Fruit fly (Drosophila melanogaster) whole organism, embryonic: Measurements from ENCODE around the gene CG2841.

Experiments
- Bgb ChIP-seq: fragments of 200-800 bp; sonication (Bioruptor generic); IDR thresholded peaks from 2 replicates; pipeline ENCODE4 v1.3.6; 2022; ENCODE audit warnings: missing biosample characterization, missing genetic modification characterization; ENCODE audit not compliant: partially characterized antibody
- CG10209 ChIP-seq: fragments of 200-800 bp; sonication (Bioruptor generic); optimal IDR thresholded peaks from 3 replicates; lab custom pipeline; 2017; ENCODE audit warnings: missing biosample characterization, mild to moderate bottlenecking, missing genetic modification characterization, missing genetic modification reagents
- CG10431 ChIP-seq: fragments of 200-800 bp; sonication (Bioruptor generic); optimal IDR thresholded peaks from 3 replicates; lab custom pipeline; 2018; ENCODE audit warnings: missing biosample characterization, mild to moderate bottlenecking, missing genetic modification characterization
- CG11247 ChIP-seq: fragments of 200-800 bp; sonication (Bioruptor generic); IDR thresholded peaks from 2 replicates; pipeline ENCODE4 v1.3.6; 2022; ENCODE audit warnings: missing biosample characterization, missing genetic modification characterization
- CG11696 ChIP-seq: fragments of 200-800 bp; sonication (Bioruptor generic); IDR thresholded peaks from 2 replicates; pipeline ENCODE4 v1.3.6; 2022; ENCODE audit warnings: missing biosample characterization, missing genetic modification characterization
- CG13775 ChIP-seq: fragments of 200-800 bp; sonication (Bioruptor generic); optimal IDR thresholded peaks from 3 replicates; lab custom pipeline; 2017; ENCODE audit warnings: missing biosample characterization, mild to moderate bottlenecking, missing genetic modification characterization
- CG14014 ChIP-seq: fragments of 200-800 bp; sonication (Bioruptor generic); IDR thresholded peaks from 2 replicates; pipeline ENCODE4 v1.3.6; 2022; ENCODE audit warnings: missing biosample characterization, missing genetic modification characterization
- CG14860 ChIP-seq: fragments of 200-800 bp; sonication (Bioruptor generic); IDR thresholded peaks from 3 replicates; pipeline ENCODE4 v1.3.6; 2022; ENCODE audit warnings: missing biosample characterization, missing genetic modification characterization; ENCODE audit not compliant: partially characterized antibody
- CG17328 ChIP-seq: fragments of 200-800 bp; sonication (Bioruptor generic); IDR thresholded peaks from 2 replicates; pipeline ENCODE4 v1.3.6; 2022; ENCODE audit warnings: missing biosample characterization, missing genetic modification characterization
- CG18011 ChIP-seq: fragments of 200-800 bp; sonication (Bioruptor generic); optimal IDR thresholded peaks from 2 replicates; lab custom pipeline; 2017; ENCODE audit warnings: missing biosample characterization, missing genetic modification characterization, mild to moderate bottlenecking, moderate library complexity, missing genotype
- CG18476 ChIP-seq: fragments of 200-800 bp; sonication (Bioruptor generic); optimal IDR thresholded peaks from 2 replicates; lab custom pipeline; 2016; ENCODE audit warnings: missing biosample characterization, mild to moderate bottlenecking, missing genetic modification characterization
- CG2199 ChIP-seq: fragments of 200-800 bp; sonication (Bioruptor generic); IDR thresholded peaks from 3 replicates; pipeline ENCODE4 v1.3.6; 2022; ENCODE audit warnings: missing biosample characterization, missing genetic modification characterization
- CG30431 ChIP-seq: fragments of 200-800 bp; sonication (Bioruptor generic); optimal IDR thresholded peaks from 2 replicates; lab custom pipeline; 2017; ENCODE audit warnings: missing biosample characterization, missing genetic modification characterization
- CG31388 ChIP-seq: fragments of 200-800 bp; sonication (Bioruptor generic); optimal IDR thresholded peaks from 2 replicates; lab custom pipeline; 2016; ENCODE audit warnings: missing biosample characterization, missing genetic modification characterization
- CG3281 ChIP-seq: fragments of 200-800 bp; sonication (Bioruptor generic); optimal IDR thresholded peaks from 3 replicates; lab custom pipeline; 2017; ENCODE audit warnings: missing biosample characterization, mild to moderate bottlenecking, missing genetic modification characterization
- CG4424 ChIP-seq: fragments of 200-800 bp; sonication (Bioruptor generic); optimal IDR thresholded peaks from 3 replicates; lab custom pipeline; 2016; ENCODE audit warnings: missing biosample characterization, missing genetic modification characterization
- CG4820 ChIP-seq: fragments of 200-800 bp; sonication (Bioruptor generic); optimal IDR thresholded peaks from 3 replicates; lab custom pipeline; 2016; ENCODE audit warnings: missing biosample characterization, missing genetic modification characterization
- CG7839 ChIP-seq: fragments of 200-800 bp; sonication (Bioruptor generic); optimal IDR thresholded peaks from 3 replicates; lab custom pipeline; 2018; ENCODE audit warnings: missing biosample characterization, mild to moderate bottlenecking, missing genetic modification characterization, moderate library complexity
- CG7928 ChIP-seq: fragments of 200-800 bp; sonication (Bioruptor generic); optimal IDR thresholded peaks from 2 replicates; lab custom pipeline; 2017; ENCODE audit warnings: missing biosample characterization, mild to moderate bottlenecking, missing genetic modification characterization
- CG7987 ChIP-seq: fragments of 200-800 bp; sonication (Bioruptor generic); optimal IDR thresholded peaks from 2 replicates; lab custom pipeline; 2018; ENCODE audit warnings: missing biosample characterization, mild to moderate bottlenecking, missing genetic modification characterization, moderate library complexity
- CG8290 ChIP-seq, 3 experiments: fragments of 200-800 bp; sonication (Bioruptor generic); optimal IDR thresholded peaks; 2 replicates each; lab custom pipeline; 2016 to 2019; ENCODE audit warnings: missing biosample characterization in 3 of 3, missing genetic modification characterization in 3 of 3, mild to moderate bottlenecking in 2 of 3, moderate library complexity in 1 of 3
- CG9727 ChIP-seq: fragments of 200-800 bp; sonication (Bioruptor generic); optimal IDR thresholded peaks from 3 replicates; lab custom pipeline; 2017; ENCODE audit warnings: missing biosample characterization, mild to moderate bottlenecking, missing genetic modification characterization
- Camta ChIP-seq: fragments of 200-800 bp; sonication (Bioruptor generic); optimal IDR thresholded peaks from 2 replicates; lab custom pipeline; 2016; ENCODE audit warnings: missing biosample characterization, missing genetic modification characterization
- Dip3 ChIP-seq: fragments of 200-800 bp; sonication (Bioruptor generic); optimal IDR thresholded peaks from 3 replicates; lab custom pipeline; 2016; ENCODE audit warnings: missing biosample characterization, missing genetic modification characterization
- HLH3B ChIP-seq: fragments of 200-800 bp; sonication (Bioruptor generic); IDR thresholded peaks from 2 replicates; pipeline ENCODE4 v1.3.6; 2022; ENCODE audit warnings: missing biosample characterization, missing genetic modification characterization
- Hand ChIP-seq: fragments of 200-800 bp; sonication (Bioruptor generic); optimal IDR thresholded peaks from 2 replicates; lab custom pipeline; 2017; ENCODE audit warnings: mild to moderate bottlenecking, missing biosample characterization, missing genetic modification reagents, missing genetic modification characterization
- Hmr ChIP-seq: fragments of 200-800 bp; sonication (Bioruptor generic); optimal IDR thresholded peaks from 3 replicates; lab custom pipeline; 2017; ENCODE audit warnings: mild to moderate bottlenecking, missing biosample characterization, missing genetic modification reagents, missing genetic modification characterization
- Hr51 ChIP-seq, 2 experiments: fragments of 200-800 bp; sonication (Bioruptor generic); optimal IDR thresholded peaks; 2 replicates in 1 of 2; 3 replicates in 1 of 2; lab custom pipeline; 2016 to 2018; ENCODE audit warnings: missing biosample characterization in 2 of 2, missing genetic modification characterization in 2 of 2, mild to moderate bottlenecking in 1 of 2, moderate library complexity in 1 of 2
- Hsf ChIP-seq: fragments of 200-800 bp; sonication (Bioruptor generic); optimal IDR thresholded peaks from 3 replicates; lab custom pipeline; 2016; ENCODE audit warnings: missing biosample characterization, missing genetic modification characterization
- Lhr ChIP-seq: fragments of 200-800 bp; sonication (Bioruptor generic); optimal IDR thresholded peaks from 3 replicates; lab custom pipeline; 2017; ENCODE audit warnings: mild to moderate bottlenecking, missing biosample characterization, missing genetic modification reagents, missing genetic modification characterization
- Myb ChIP-seq: fragments of 200-800 bp; sonication (Bioruptor generic); optimal IDR thresholded peaks from 2 replicates; lab custom pipeline; 2016; ENCODE audit warnings: missing biosample characterization, missing genetic modification characterization
- Opbp ChIP-seq: fragments of 200-800 bp; sonication (Bioruptor generic); IDR thresholded peaks from 3 replicates; pipeline ENCODE4 v1.3.6; 2022; ENCODE audit warnings: missing biosample characterization, missing genetic modification characterization; ENCODE audit not compliant: partially characterized antibody
- Ptx1 ChIP-seq: fragments of 200-800 bp; sonication (Bioruptor generic); IDR thresholded peaks from 2 replicates; pipeline ENCODE4 v1.3.6; 2022; ENCODE audit warnings: missing biosample characterization, missing genetic modification characterization
- Trl ChIP-seq, 3 experiments: fragments of >200 bp in 2 of 3; fragments of 200-800 bp in 1 of 3; sonication (Bioruptor generic) in 1 of 3; optimal IDR thresholded peaks; 2 replicates in 1 of 3; 3 replicates in 2 of 3; lab custom pipeline; 2016 to 2017; ENCODE audit warnings: missing biosample characterization in 1 of 3, missing genetic modification characterization in 1 of 3
- ab ChIP-seq: fragments of 200-800 bp; sonication (Bioruptor generic); optimal IDR thresholded peaks from 2 replicates; lab custom pipeline; 2016; ENCODE audit warnings: missing biosample characterization, missing genetic modification characterization
- bab2 ChIP-seq: fragments of 200-800 bp; sonication (Bioruptor generic); optimal IDR thresholded peaks from 2 replicates; lab custom pipeline; 2016; ENCODE audit warnings: missing biosample characterization, missing genetic modification characterization
- ci ChIP-seq: fragments of 200-800 bp; sonication (Bioruptor generic); IDR thresholded peaks from 3 replicates; pipeline ENCODE4 v1.3.6; 2022; ENCODE audit warnings: missing biosample characterization, missing genetic modification characterization
- dan ChIP-seq: fragments of 200-800 bp; sonication (Bioruptor generic); IDR thresholded peaks from 2 replicates; pipeline ENCODE4 v1.3.6; 2022; ENCODE audit warnings: missing biosample characterization, missing genetic modification characterization
- fd64A ChIP-seq: fragments of 200-800 bp; sonication (Bioruptor generic); optimal IDR thresholded peaks from 3 replicates; lab custom pipeline; 2018; ENCODE audit warnings: missing biosample characterization, mild to moderate bottlenecking, missing genetic modification characterization
- hb ChIP-seq: fragments of 200-800 bp; sonication (Bioruptor generic); IDR thresholded peaks from 3 replicates; pipeline ENCODE4 v1.3.6; 2022; ENCODE audit warnings: missing biosample characterization, missing genetic modification characterization; ENCODE audit not compliant: partially characterized antibody
- lab ChIP-seq: fragments of 200-800 bp; sonication (Bioruptor generic); optimal IDR thresholded peaks from 3 replicates; lab custom pipeline; 2017; ENCODE audit warnings: missing biosample characterization, missing genetic modification characterization, mild to moderate bottlenecking, moderate library complexity, missing genetic modification reagents
- mld ChIP-seq: fragments of 200-800 bp; sonication (Bioruptor generic); IDR thresholded peaks from 3 replicates; pipeline ENCODE4 v1.3.6; 2022; ENCODE audit warnings: missing biosample characterization, missing genetic modification characterization; ENCODE audit not compliant: partially characterized antibody
- nerfin-1 ChIP-seq: fragments of 200-800 bp; sonication (Bioruptor generic); optimal IDR thresholded peaks from 3 replicates; lab custom pipeline; 2019; ENCODE audit warnings: missing biosample characterization, mild to moderate bottlenecking, missing genetic modification characterization, moderate library complexity
- org-1 ChIP-seq: fragments of 200-800 bp; sonication (Bioruptor generic); optimal IDR thresholded peaks from 2 replicates; lab custom pipeline; 2017; ENCODE audit warnings: missing biosample characterization, missing genetic modification characterization
- sim ChIP-seq: fragments of 200-800 bp; sonication (Bioruptor generic); IDR thresholded peaks from 2 replicates; pipeline ENCODE4 v1.3.6; 2022; ENCODE audit warnings: missing biosample characterization, missing genetic modification characterization
- stc ChIP-seq: fragments of 200-800 bp; sonication (Bioruptor generic); IDR thresholded peaks from 2 replicates; pipeline ENCODE4 v1.3.6; 2022; ENCODE audit warnings: missing biosample characterization, missing genetic modification characterization
- twi ChIP-seq: fragments of 200-800 bp; optimal IDR thresholded peaks from 2 replicates; lab custom pipeline; 2019; ENCODE audit warnings: missing biosample characterization, mild to moderate bottlenecking, missing genetic modification characterization, moderate library complexity
- usp ChIP-seq: fragments of >200 bp; optimal IDR thresholded peaks from 2 replicates; lab custom pipeline; 2017; ENCODE audit warnings: missing biosample characterization, missing genetic modification characterization
- zfh2 ChIP-seq: fragments of 200-800 bp; sonication (Bioruptor generic); optimal IDR thresholded peaks from 2 replicates; lab custom pipeline; 2016; ENCODE audit warnings: missing biosample characterization, missing genetic modification characterization

Gene CG2841

dm6 chrX:2318369-2318768, 47.8 kb downstream of the CG2841 start (continued):
- TF ChIP-seq CG17328, result peak; percentile 80
- TF ChIP-seq sim (GFP tag; lab: Robert Waterston, UW), result peak; percentile 78
- TF ChIP-seq CG10431 (GFP tag; lab: Kevin White, UChicago), result no peak
- peak; percentile 21 for TF ChIP-seq bab2 (GFP tag; lab: Kevin White, UChicago)
- TF ChIP-seq CG9727 (GFP tag; lab: Kevin White, UChicago), result peak; percentile 62
- no peak for TF ChIP-seq Bgb
- no peak for TF ChIP-seq CG31388
- TF ChIP-seq CG7987 (GFP tag; lab: Kevin White, UChicago), result no peak
- peak; percentile 36 for TF ChIP-seq CG10209 (GFP tag; lab: Kevin White, UChicago)
- peak; percentile 42 for TF ChIP-seq Hsf (GFP tag; lab: Kevin White, UChicago)
- peak; percentile 36 for TF ChIP-seq lab (GFP tag; lab: Kevin White, UChicago)
- peak; percentile 40 for TF ChIP-seq CG4820 (GFP tag; lab: Kevin White, UChicago)
- TF ChIP-seq Opbp (GFP tag; lab: Robert Waterston, UW), result no peak
- peak; percentile 20 for TF ChIP-seq CG8290 (GFP tag; optimal IDR thresholded peaks at IDR 0.05; lab: Kevin White, UChicago)
- peak in 1 of 2 experiments; percentile 55 for TF ChIP-seq CG8290 (tag; optimal IDR thresholded peaks at IDR 0.05; lab: Kevin White, UChicago)
- no peak for TF ChIP-seq fd64A (GFP tag; lab: Kevin White, UChicago)
- TF ChIP-seq CG18011 (GFP tag; lab: Kevin White, UChicago), result no peak
- no peak for TF ChIP-seq Lhr (GFP tag; lab: Kevin White, UChicago)
- TF ChIP-seq HLH3B (GFP tag; lab: Robert Waterston, UW), result peak; percentile 57
- peak; percentile 57 for TF ChIP-seq CG30431
- peak; percentile 39 for TF ChIP-seq CG13775 (GFP tag; lab: Kevin White, UChicago)
- no peak for TF ChIP-seq hb
- TF ChIP-seq CG2199 (GFP tag; lab: Robert Waterston, UW), result peak; percentile 49; the same call in 1 of the 3 replicates
- peak; percentile 24 for TF ChIP-seq org-1
- TF ChIP-seq CG11696, result peak; percentile 45; the same call in 1 of the 2 replicates
- TF ChIP-seq twi, result no peak
- TF ChIP-seq CG3281 (GFP tag; lab: Kevin White, UChicago), result no peak
- no peak for TF ChIP-seq Myb (GFP tag; lab: Kevin White, UChicago)
- TF ChIP-seq Hmr (GFP tag; lab: Kevin White, UChicago), result peak; percentile 40
- peak; percentile 86 for TF ChIP-seq ci (GFP tag; lab: Robert Waterston, UW)
- peak in 1 of 2 experiments; percentile 28 for TF ChIP-seq Hr51 (GFP tag; optimal IDR thresholded peaks at IDR 0.05; lab: Kevin White, UChicago)
- TF ChIP-seq CG14014 (GFP tag; lab: Robert Waterston, UW), result no peak
- peak; percentile 56; the same call in 1 of the 2 replicates for TF ChIP-seq dan (GFP tag; lab: Robert Waterston, UW)
- no peak for TF ChIP-seq CG14860 (GFP tag; lab: Robert Waterston, UW)
- TF ChIP-seq CG4424 (GFP tag; lab: Kevin White, UChicago), result peak; percentile 29
- peak; percentile 61 for TF ChIP-seq stc
- TF ChIP-seq CG7928 (GFP tag; lab: Kevin White, UChicago), result no peak
- no peak for TF ChIP-seq mld (GFP tag; lab: Robert Waterston, UW)
- peak; percentile 82 for TF ChIP-seq Ptx1 (GFP tag; lab: Robert Waterston, UW)
- peak; percentile 49 for TF ChIP-seq nerfin-1
- peak; percentile 56 for TF ChIP-seq Camta (GFP tag; lab: Kevin White, UChicago)
- TF ChIP-seq Dip3, result no peak
- TF ChIP-seq CG7839 (tag; lab: Kevin White, UChicago), result peak; percentile 29
- TF ChIP-seq CG11247 (GFP tag; lab: Robert Waterston, UW), result peak; percentile 43; the same call in 1 of the 2 replicates
- TF ChIP-seq Trl (optimal IDR thresholded peaks at IDR 0.05; lab: Kevin White, UChicago), result no peak
- TF ChIP-seq Trl (GFP tag; optimal IDR thresholded peaks at IDR 0.05; lab: Kevin White, UChicago), result peak; percentile 71
- no peak for TF ChIP-seq ab (GFP tag; lab: Kevin White, UChicago)
- TF ChIP-seq usp (GFP tag; lab: Kevin White, UChicago), result no peak
- no peak for TF ChIP-seq zfh2 (GFP tag; lab: Kevin White, UChicago)
- TF ChIP-seq Hand (GFP tag; lab: Kevin White, UChicago), result no peak
- no peak for TF ChIP-seq CG18476 (GFP tag; lab: Kevin White, UChicago)
